Fruit fly (Drosophila melanogaster) whole organism, adult: Measurements from ENCODE around the gene CG32243.

ENCODE experiments used
- CG11617 ChIP-seq: fragments of 200-800 bp; sonication (Bioruptor generic); optimal IDR thresholded peaks from 2 replicates; lab custom pipeline; 2017; ENCODE audit warnings: mild to moderate bottlenecking, missing biosample characterization, missing genetic modification reagents, missing genetic modification characterization
- CG12768 ChIP-seq: fragments of 200-800 bp; sonication (Bioruptor generic); optimal IDR thresholded peaks from 2 replicates; lab custom pipeline; 2017; ENCODE audit warnings: missing biosample characterization, missing genetic modification characterization, mild to moderate bottlenecking, moderate library complexity, missing genetic modification reagents
- CG14711 ChIP-seq: fragments of 200-800 bp; sonication (Bioruptor generic); optimal IDR thresholded peaks from 2 replicates; lab custom pipeline; 2018; ENCODE audit warnings: missing biosample characterization, mild to moderate bottlenecking, missing genetic modification characterization, moderate library complexity
- CG1620 ChIP-seq: fragments of 200-800 bp; sonication (Bioruptor generic); optimal IDR thresholded peaks from 2 replicates; lab custom pipeline; 2016; ENCODE audit warnings: missing biosample characterization, missing genetic modification characterization
- CG33017 ChIP-seq: fragments of 200-800 bp; sonication (Bioruptor generic); optimal IDR thresholded peaks from 2 replicates; lab custom pipeline; 2018; ENCODE audit warnings: missing biosample characterization, mild to moderate bottlenecking, missing genetic modification characterization, moderate library complexity
- CG5204 ChIP-seq: fragments of 200-800 bp; sonication (Bioruptor generic); optimal IDR thresholded peaks from 2 replicates; lab custom pipeline; 2016; ENCODE audit warnings: missing biosample characterization, missing genetic modification characterization
- CG7045 ChIP-seq: fragments of 200-800 bp; sonication (Bioruptor generic); optimal IDR thresholded peaks from 2 replicates; lab custom pipeline; 2017; ENCODE audit warnings: missing biosample characterization, mild to moderate bottlenecking, missing genetic modification characterization
- CG7101 ChIP-seq: fragments of 200-800 bp; sonication (Bioruptor generic); optimal IDR thresholded peaks from 2 replicates; lab custom pipeline; 2018; ENCODE audit warnings: missing biosample characterization, mild to moderate bottlenecking, missing genetic modification characterization, moderate library complexity
- Clk ChIP-seq: fragments of 200-800 bp; sonication (Bioruptor generic); optimal IDR thresholded peaks from 2 replicates; lab custom pipeline; 2017; ENCODE audit warnings: missing biosample characterization, missing genetic modification characterization
- Crg-1 ChIP-seq: fragments of 200-800 bp; sonication (Bioruptor generic); optimal IDR thresholded peaks from 2 replicates; lab custom pipeline; 2016; ENCODE audit warnings: missing biosample characterization, missing genetic modification characterization
- Hr96 ChIP-seq: fragments of 200-800 bp; sonication (Bioruptor generic); optimal IDR thresholded peaks from 2 replicates; lab custom pipeline; 2016; ENCODE audit warnings: missing biosample characterization, missing genetic modification characterization
- Mnt ChIP-seq: fragments of 200-800 bp; sonication (Bioruptor generic); optimal IDR thresholded peaks from 2 replicates; lab custom pipeline; 2016; ENCODE audit warnings: missing biosample characterization, mild to moderate bottlenecking, missing genetic modification characterization
- bab1 ChIP-seq: fragments of 200-800 bp; sonication (Bioruptor generic); optimal IDR thresholded peaks from 3 replicates; lab custom pipeline; 2019; ENCODE audit warnings: missing biosample characterization, mild to moderate bottlenecking, missing genetic modification characterization, moderate library complexity
- cic ChIP-seq: fragments of 200-800 bp; sonication (Bioruptor generic); optimal IDR thresholded peaks from 2 replicates; lab custom pipeline; 2017; ENCODE audit warnings: missing biosample characterization, mild to moderate bottlenecking, missing genetic modification characterization, moderate library complexity
- cnc ChIP-seq, 2 experiments: fragments of >200 bp; optimal IDR thresholded peaks; 2 replicates each; lab custom pipeline; 2017
- kay ChIP-seq: fragments of 200-800 bp; sonication (Bioruptor generic); peaks from one replicate; lab custom pipeline; 2016; ENCODE audit warnings: missing biosample characterization, missing genetic modification characterization, borderline replicate concordance
- ovo ChIP-seq: fragments of 200-800 bp; sonication (Bioruptor generic); optimal IDR thresholded peaks from 2 replicates; lab custom pipeline; 2016; ENCODE audit warnings: missing biosample characterization, missing genetic modification characterization
- pad ChIP-seq: fragments of 200-800 bp; sonication (Bioruptor generic); optimal IDR thresholded peaks from 3 replicates; lab custom pipeline; 2017; ENCODE audit warnings: missing biosample characterization, missing genetic modification characterization, mild to moderate bottlenecking, moderate library complexity, missing genetic modification reagents
- tj ChIP-seq: fragments of 200-800 bp; sonication (Bioruptor generic); optimal IDR thresholded peaks from 3 replicates; lab custom pipeline; 2017; ENCODE audit warnings: missing biosample characterization, mild to moderate bottlenecking, missing genetic modification characterization, moderate library complexity
- toe ChIP-seq: fragments of 200-800 bp; sonication (Bioruptor generic); optimal IDR thresholded peaks from 2 replicates; lab custom pipeline; 2016; ENCODE audit warnings: missing biosample characterization, missing genetic modification characterization

The CG32243 gene

DNA sequence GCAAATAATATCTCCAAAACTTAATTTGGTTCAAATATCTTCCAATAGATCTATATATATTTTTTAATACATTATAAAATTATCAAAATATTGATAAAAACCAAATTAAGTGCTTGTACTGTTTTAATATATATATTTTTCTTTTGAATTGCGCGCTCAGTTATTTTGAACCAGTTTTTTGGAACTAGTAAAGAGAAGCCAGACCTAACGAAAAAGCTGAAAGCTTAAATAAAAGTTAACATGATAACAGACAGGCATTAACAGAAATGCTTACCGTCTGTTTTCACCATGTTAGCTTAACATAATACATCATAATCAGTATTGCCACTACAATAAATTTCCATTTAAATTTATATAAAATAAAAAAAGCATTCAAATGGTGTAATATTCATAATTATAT lies 30.7 kb downstream of the CG32243 start:
- TF ChIP-seq CG5204 (GFP tag; lab: Kevin White, UChicago) (no peak), ovo (GFP tag; lab: Kevin White, UChicago) (no peak), tj (GFP tag; lab: Kevin White, UChicago) (no peak), CG7101 (no peak), Clk (GFP tag; lab: Kevin White, UChicago) (no peak), CG12768 (GFP tag; lab: Kevin White, UChicago) (no peak), toe (GFP tag; lab: Kevin White, UChicago) (no peak), Mnt (GFP tag; lab: Kevin White, UChicago) (no peak)

DNA sequence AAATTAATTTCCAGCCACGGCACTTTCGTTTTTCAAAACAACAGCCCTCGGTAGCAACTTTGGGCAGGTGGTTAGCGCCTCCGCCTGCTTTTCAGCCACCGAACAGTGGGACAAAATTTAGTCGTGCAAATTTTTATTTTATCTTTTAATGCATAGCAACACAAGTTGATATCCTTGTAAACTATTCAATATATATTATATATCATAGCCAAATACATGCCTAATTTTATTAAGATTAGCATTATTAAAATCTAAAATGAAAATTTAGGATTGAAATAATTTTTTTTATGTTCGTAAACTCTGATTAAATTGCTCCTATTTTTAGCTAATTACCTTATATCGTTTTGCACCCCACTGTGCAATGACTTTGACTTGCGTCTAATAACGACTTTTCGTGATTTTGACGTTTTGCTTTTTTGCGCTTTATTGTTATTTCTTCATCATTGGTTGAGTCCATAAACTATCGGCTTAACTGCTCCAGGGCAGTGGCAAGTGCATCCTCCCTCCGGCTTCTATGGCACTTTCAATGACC lies 32.1 kb downstream of the CG32243 start:
- TF ChIP-seq kay (GFP tag; lab: Kevin White, UChicago) (no peak), CG11617 (GFP tag; lab: Kevin White, UChicago) (no peak), CG1620 (GFP tag; lab: Kevin White, UChicago) (no peak), Crg-1 (GFP tag; lab: Kevin White, UChicago) (no peak), tj (GFP tag; lab: Kevin White, UChicago) (no peak), CG33017 (tag; lab: Kevin White, UChicago) (no peak), ovo (GFP tag; lab: Kevin White, UChicago) (no peak), CG7101 (no peak), bab1 (GFP tag; lab: Kevin White, UChicago) (no peak), CG5204 (GFP tag; lab: Kevin White, UChicago) (no peak), CG7045 (GFP tag; lab: Kevin White, UChicago) (no peak), Mnt (GFP tag; lab: Kevin White, UChicago) (no peak), CG14711 (tag; lab: Kevin White, UChicago) (no peak), toe (GFP tag; lab: Kevin White, UChicago) (no peak), Clk (GFP tag; lab: Kevin White, UChicago) (no peak)

DNA sequence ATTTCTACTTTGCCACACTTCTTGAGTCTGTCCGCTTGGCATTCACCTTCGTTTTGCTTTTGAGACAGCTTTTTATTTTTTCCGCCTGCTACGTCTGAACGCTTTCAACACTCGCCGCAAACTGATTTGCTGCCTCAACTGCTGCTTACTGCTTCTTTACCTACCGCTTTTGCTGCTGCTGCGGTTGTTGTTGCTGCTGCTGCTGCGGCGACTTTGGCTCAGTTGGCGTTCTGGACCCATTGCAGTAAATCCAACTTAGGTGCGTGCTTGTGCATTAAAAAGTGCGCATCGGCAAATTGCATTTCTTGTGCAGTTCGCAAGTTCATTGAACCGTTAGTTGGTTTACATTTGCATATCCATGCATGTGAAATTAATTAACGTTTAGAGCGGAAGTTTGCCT lies 32.7 kb downstream of the CG32243 start, which contains the start of gene NT1:
NT1 (minus strand) TSS at position 127 of the 400 bp plus-strand sequence.
- TF ChIP-seq CG7045 (GFP tag; lab: Kevin White, UChicago) (no peak), CG11617 (GFP tag; lab: Kevin White, UChicago) (no peak), cic (GFP tag; lab: Kevin White, UChicago) (no peak), cnc (optimal IDR thresholded peaks at IDR 0.05; lab: Kevin White, UChicago) (no peak), CG14711 (tag; lab: Kevin White, UChicago) (no peak), kay (GFP tag; lab: Kevin White, UChicago) (no peak), Clk (GFP tag; lab: Kevin White, UChicago) (no peak), CG12768 (GFP tag; lab: Kevin White, UChicago) (no peak), tj (GFP tag; lab: Kevin White, UChicago) (no peak)

DNA sequence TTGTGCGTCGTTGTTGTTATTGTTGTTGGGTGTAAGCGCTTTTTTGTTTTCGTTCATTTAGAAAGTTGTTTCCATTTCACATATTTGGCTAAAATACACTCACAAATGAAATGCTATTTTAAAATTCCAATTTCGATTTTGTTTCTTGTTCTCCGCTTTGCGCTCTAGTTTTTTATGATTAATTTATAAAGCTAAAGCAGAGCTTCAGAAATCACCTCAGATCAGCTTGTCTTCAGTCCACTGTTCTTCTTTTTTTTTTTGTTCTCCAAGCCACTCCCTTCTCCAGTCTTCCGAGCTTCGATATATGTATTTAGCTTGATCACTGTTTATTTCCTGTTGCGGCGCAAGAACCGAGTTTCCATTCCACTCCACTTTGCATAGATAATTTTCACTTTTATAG lies 33.2 kb downstream of the CG32243 start:
- TF ChIP-seq pad (no peak), CG5204 (GFP tag; lab: Kevin White, UChicago) (no peak), CG12768 (GFP tag; lab: Kevin White, UChicago) (no peak), CG7101 (no peak), Mnt (GFP tag; lab: Kevin White, UChicago) (no peak), CG7045 (GFP tag; lab: Kevin White, UChicago) (no peak), tj (GFP tag; lab: Kevin White, UChicago) (no peak), toe (GFP tag; lab: Kevin White, UChicago) (no peak)

DNA sequence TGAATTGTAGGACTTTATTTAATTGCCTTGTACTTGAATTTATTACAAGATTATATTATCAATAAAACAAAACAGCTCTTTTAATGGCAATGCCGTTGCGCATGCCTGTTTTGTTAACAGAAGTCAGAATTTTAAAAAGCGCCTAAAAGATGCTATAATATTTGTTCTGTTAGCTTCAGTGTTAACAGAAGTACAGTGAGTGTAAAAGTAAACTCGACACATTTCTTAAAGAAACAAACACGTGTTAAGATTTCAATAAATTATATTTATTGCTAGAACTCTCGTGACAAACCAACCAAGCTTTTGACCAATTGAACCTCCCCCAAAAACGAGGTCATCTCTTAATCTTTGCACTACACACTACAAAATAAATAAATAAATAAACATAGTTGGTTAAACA lies 39.6 kb downstream of the CG32243 start:
- no peak for TF ChIP-seq kay (GFP tag; lab: Kevin White, UChicago)
- no peak for TF ChIP-seq CG7045 (GFP tag; lab: Kevin White, UChicago)
- no peak for TF ChIP-seq Crg-1 (GFP tag; lab: Kevin White, UChicago)
- TF ChIP-seq CG11617 (GFP tag; lab: Kevin White, UChicago): no peak
- TF ChIP-seq pad: no peak
- no peak for TF ChIP-seq Clk (GFP tag; lab: Kevin White, UChicago)

DNA sequence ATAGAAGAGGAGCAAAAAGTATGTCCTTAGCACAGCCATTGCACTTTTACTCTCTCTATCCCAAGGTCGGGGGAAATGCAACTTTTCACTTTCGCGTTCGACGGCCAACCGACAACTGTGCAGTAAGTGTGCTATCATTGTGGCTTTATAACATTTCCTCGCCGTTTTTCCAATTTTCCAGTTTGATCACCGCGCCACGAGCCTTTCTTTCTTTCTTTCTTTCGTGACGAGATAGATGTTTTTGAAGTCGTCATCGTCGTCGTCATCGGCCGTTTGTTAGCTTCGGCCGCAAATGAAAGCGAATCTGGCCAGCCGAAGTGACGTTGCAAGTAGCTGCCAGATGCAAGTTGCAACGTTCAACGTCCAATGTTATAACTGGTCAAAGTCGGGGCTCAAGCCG lies 40.6 kb downstream of the CG32243 start, which contains the start of gene CG13720:
CG13720 (minus strand) TSS at position 101 of the 400 bp plus-strand sequence.
- TF ChIP-seq toe (GFP tag; lab: Kevin White, UChicago): no peak
- TF ChIP-seq CG7045 (GFP tag; lab: Kevin White, UChicago): no peak
- TF ChIP-seq bab1 (GFP tag; lab: Kevin White, UChicago): no peak
- TF ChIP-seq CG14711 (tag; lab: Kevin White, UChicago): no peak
- TF ChIP-seq Mnt (GFP tag; lab: Kevin White, UChicago): no peak
- no peak for TF ChIP-seq CG11617 (GFP tag; lab: Kevin White, UChicago)

DNA sequence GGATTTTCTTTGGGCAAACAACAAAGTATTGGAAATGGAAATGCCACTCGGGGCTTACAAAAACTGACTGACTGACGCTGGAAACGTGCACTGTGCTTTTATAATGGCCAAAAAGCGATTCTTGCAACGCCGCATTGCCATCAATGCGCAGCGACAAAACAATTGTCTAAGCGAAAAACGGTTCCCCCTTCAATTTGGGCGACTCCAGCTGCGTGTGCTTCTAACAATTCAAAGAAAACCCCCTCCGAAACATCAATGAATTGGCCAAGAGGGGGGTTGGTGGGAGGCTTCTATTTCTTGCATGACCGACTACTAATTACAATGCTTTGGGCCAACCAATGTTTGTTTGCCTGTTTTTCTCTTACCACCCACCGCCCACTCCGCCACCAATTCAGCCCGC lies 43.4 kb downstream of the CG32243 start, which contains the start of gene CG13721:
CG13721 (minus strand) TSS at position 101 of the 400 bp plus-strand sequence.
- TF ChIP-seq Clk (GFP tag; lab: Kevin White, UChicago): no peak
- no peak for TF ChIP-seq CG33017 (tag; lab: Kevin White, UChicago)
- TF ChIP-seq Hr96 (GFP tag; lab: Kevin White, UChicago): no peak
- no peak for TF ChIP-seq kay (GFP tag; lab: Kevin White, UChicago)
- no peak for TF ChIP-seq CG12768 (GFP tag; lab: Kevin White, UChicago)
- no peak for TF ChIP-seq CG11617 (GFP tag; lab: Kevin White, UChicago)
- TF ChIP-seq bab1 (GFP tag; lab: Kevin White, UChicago): no peak
- TF ChIP-seq Crg-1 (GFP tag; lab: Kevin White, UChicago): no peak
- TF ChIP-seq ovo (GFP tag; lab: Kevin White, UChicago): no peak
- TF ChIP-seq Mnt (GFP tag; lab: Kevin White, UChicago): no peak
- no peak for TF ChIP-seq toe (GFP tag; lab: Kevin White, UChicago)
- TF ChIP-seq cic (GFP tag; lab: Kevin White, UChicago): no peak
- TF ChIP-seq CG7045 (GFP tag; lab: Kevin White, UChicago): no peak
- TF ChIP-seq CG7101: no peak
- TF ChIP-seq cnc (optimal IDR thresholded peaks at IDR 0.05; lab: Kevin White, UChicago): no peak
